Worm (Caenorhabditis elegans): ENCODE data around the gene F36H1.3.

Gene F36H1.3

DNA sequence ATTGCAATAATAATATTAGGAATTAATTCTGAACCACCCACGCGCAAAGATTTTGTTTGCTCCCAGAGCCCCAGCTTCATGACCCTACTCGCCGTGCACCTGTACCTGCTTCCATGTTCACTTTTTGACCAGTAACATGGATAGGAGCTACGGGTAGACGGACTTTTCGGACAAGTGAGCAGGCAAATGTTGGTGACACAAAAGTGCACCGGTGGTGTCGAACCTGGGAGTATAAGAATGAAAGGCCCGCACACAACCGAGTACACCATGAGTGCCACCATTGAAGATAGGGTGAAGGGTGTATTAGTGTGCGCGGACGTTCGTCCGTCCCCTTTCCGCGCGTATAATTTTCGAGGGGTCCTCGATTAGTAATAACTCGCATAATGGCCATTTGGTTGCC lies 24.0 kb upstream of the F36H1.3 start (continued):
- 0 out of 2 replicates have a peak, but pooled peaks have one; percentile 20 for TF ChIP-seq dmd-6 (GFP tag; IDR thresholded peaks at IDR 0.05)

DNA sequence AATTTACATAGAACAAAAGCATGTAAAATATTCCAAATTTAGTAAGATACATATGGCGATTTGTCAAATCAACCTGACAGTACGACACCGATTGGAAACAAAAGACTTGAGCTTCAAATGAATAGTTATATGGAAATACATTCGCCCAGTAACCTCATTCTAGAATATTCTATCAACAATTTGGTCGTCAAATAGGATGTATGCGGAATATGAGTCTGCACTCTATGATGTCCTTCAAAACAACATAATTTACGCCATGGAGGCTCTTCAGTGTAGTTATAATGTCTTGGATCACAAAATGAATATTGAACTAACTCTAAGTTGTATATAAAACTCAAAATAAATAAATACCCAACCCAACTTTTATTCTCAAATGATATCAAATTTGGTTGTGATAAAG lies 23.3 kb upstream of the F36H1.3 start:
- TF ChIP-seq fkh-10 (GFP tag; optimal IDR thresholded peaks at IDR 0.05): peak; percentile 32
- no peak for TF ChIP-seq ZK337.2 (GFP tag; IDR thresholded peaks at IDR 0.05)
- TF ChIP-seq tra-1 (GFP tag; IDR thresholded peaks at IDR 0.05): peak; percentile 29; the same call in 1 of the 2 replicates
- TF ChIP-seq zfp-3 (GFP tag; conservative IDR thresholded peaks at IDR 0.05): no peak
- peak; percentile 23 for TF ChIP-seq dpl-1 (GFP tag; optimal IDR thresholded peaks at IDR 0.05)
- TF ChIP-seq ces-1 (GFP tag; optimal IDR thresholded peaks at IDR 0.05): no peak
- no peak for TF ChIP-seq egl-43 (GFP tag; IDR thresholded peaks at IDR 0.05)
- TF ChIP-seq mes-2 (tag; optimal IDR thresholded peaks at IDR 0.05; ENCODE audit: poor library complexity, severe bottlenecking): peak; percentile 15
- peak in 1 of 2 experiments; percentile 45 for TF ChIP-seq lsy-2 (tag; optimal IDR thresholded peaks at IDR 0.05)
- TF ChIP-seq T26A8.4 (GFP tag; IDR thresholded peaks at IDR 0.05): peak; percentile 12; the same call in 1 of the 2 replicates
- no peak for TF ChIP-seq daf-16 (GFP tag; optimal IDR thresholded peaks at IDR 0.05)
- peak; percentile 20 for TF ChIP-seq daf-16 (tag; optimal IDR thresholded peaks at IDR 0.05)
- no peak for TF ChIP-seq saeg-2 (GFP tag; IDR thresholded peaks at IDR 0.05)
- no peak for TF ChIP-seq zip-2 (tag; optimal IDR thresholded peaks at IDR 0.05)
- TF ChIP-seq nhr-111 (GFP tag; optimal IDR thresholded peaks at IDR 0.05): peak; percentile 19
- no peak for TF ChIP-seq unc-130 (GFP tag; optimal IDR thresholded peaks at IDR 0.05)
- TF ChIP-seq daf-8 (GFP tag; IDR thresholded peaks at IDR 0.05): no peak
- TF ChIP-seq D1046.2 (GFP tag; IDR thresholded peaks at IDR 0.05): no peak
- no peak for TF ChIP-seq zfp-2 (tag; optimal IDR thresholded peaks at IDR 0.05)
- no peak for TF ChIP-seq snpc-1.2 (GFP tag; IDR thresholded peaks at IDR 0.05)
- TF ChIP-seq pha-4 (GFP tag; IDR thresholded peaks at IDR 0.05): no peak
- peak; percentile 10 for TF ChIP-seq pha-4 (tag; optimal IDR thresholded peaks at IDR 0.05)
- no peak for TF ChIP-seq spr-3 (GFP tag; optimal IDR thresholded peaks at IDR 0.05)
- TF ChIP-seq F44E2.7 (GFP tag; IDR thresholded peaks at IDR 0.05): no peak
- TF ChIP-seq dmd-8 (GFP tag; IDR thresholded peaks at IDR 0.05): no peak
- TF ChIP-seq lin-1 (GFP tag; IDR thresholded peaks at IDR 0.05): no peak
- TF ChIP-seq nhr-11 (tag; optimal IDR thresholded peaks at IDR 0.05): peak; percentile 34
- no peak for TF ChIP-seq fos-1 (tag; optimal IDR thresholded peaks at IDR 0.05)
- no peak for TF ChIP-seq aly-2 (tag; optimal IDR thresholded peaks at IDR 0.05)
- no peak for TF ChIP-seq zip-11 (GFP tag; IDR thresholded peaks at IDR 0.05)
- peak; percentile 18 for TF ChIP-seq nhr-28 (tag; optimal IDR thresholded peaks at IDR 0.05)
- TF ChIP-seq zag-1 (tag; optimal IDR thresholded peaks at IDR 0.05): no peak
- TF ChIP-seq hlh-11 (tag; optimal IDR thresholded peaks at IDR 0.05): peak; percentile 19
- no peak for TF ChIP-seq ctbp-1 (GFP tag; IDR thresholded peaks at IDR 0.05)
- TF ChIP-seq nhr-42 (GFP tag; IDR thresholded peaks at IDR 0.05): peak; percentile 8; the same call in 1 of the 2 replicates
- no peak for TF ChIP-seq vab-7 (GFP tag; IDR thresholded peaks at IDR 0.05)
- TF ChIP-seq nhr-102 (tag; optimal IDR thresholded peaks at IDR 0.05): no peak
- TF ChIP-seq ceh-62 (tag; optimal IDR thresholded peaks at IDR 0.05): no peak
- TF ChIP-seq rbr-2 (tag; optimal IDR thresholded peaks at IDR 0.05): no peak
- TF ChIP-seq ceh-20 (GFP tag; IDR thresholded peaks at IDR 0.05): peak; percentile 7; the same call in 1 of the 2 replicates
- peak; percentile 14; the same call in 1 of the 2 replicates for TF ChIP-seq hmg-1.1 (GFP tag; IDR thresholded peaks at IDR 0.05)
- TF ChIP-seq lim-7 (GFP tag; IDR thresholded peaks at IDR 0.05): peak; percentile 52; the same call in 1 of the 2 replicates
